Fruit fly (Drosophila melanogaster) whole organism, pupa: ENCODE data around the gene Tep4.

ENCODE experiments used
- CG10348 ChIP-seq: fragments of 200-800 bp; sonication (Bioruptor generic); IDR thresholded peaks from 2 replicates; pipeline ENCODE4 v1.3.6; 2022; ENCODE audit warnings: missing biosample characterization, missing genetic modification characterization
- CG12605 ChIP-seq: fragments of 200-800 bp; sonication (Bioruptor generic); IDR thresholded peaks from 2 replicates; pipeline ENCODE4 v1.3.6; 2022; ENCODE audit warnings: missing biosample characterization, missing genetic modification characterization
- CG13204 ChIP-seq: fragments of 200-800 bp; sonication (Bioruptor generic); optimal IDR thresholded peaks from 2 replicates; lab custom pipeline; 2018; ENCODE audit warnings: missing biosample characterization, mild to moderate bottlenecking, missing genetic modification characterization, moderate library complexity
- CG14655 ChIP-seq: fragments of 200-800 bp; sonication (Bioruptor generic); optimal IDR thresholded peaks from 3 replicates; lab custom pipeline; 2017; ENCODE audit warnings: mild to moderate bottlenecking, missing biosample characterization, missing genetic modification reagents, missing genetic modification characterization
- CG15710 ChIP-seq: fragments of 200-800 bp; sonication (Bioruptor generic); optimal IDR thresholded peaks from 2 replicates; lab custom pipeline; 2018; ENCODE audit warnings: missing biosample characterization, mild to moderate bottlenecking, missing genetic modification characterization, moderate library complexity
- CG17806 ChIP-seq: fragments of 200-800 bp; sonication (Bioruptor generic); optimal IDR thresholded peaks from 2 replicates; lab custom pipeline; 2018; ENCODE audit warnings: missing biosample characterization, mild to moderate bottlenecking, missing genetic modification characterization, moderate library complexity
- CG32121 ChIP-seq: fragments of 200-800 bp; sonication (Bioruptor generic); IDR thresholded peaks from 2 replicates; pipeline ENCODE4 v1.3.6; 2022; ENCODE audit warnings: missing biosample characterization, missing genetic modification characterization
- CG34367 ChIP-seq: fragments of 200-800 bp; sonication (Bioruptor generic); optimal IDR thresholded peaks from 2 replicates; lab custom pipeline; 2018; ENCODE audit warnings: missing biosample characterization, mild to moderate bottlenecking, missing genetic modification characterization
- CG4496 ChIP-seq: fragments of 200-800 bp; sonication (Bioruptor generic); IDR thresholded peaks from 3 replicates; pipeline ENCODE4 v1.3.6; 2022; ENCODE audit warnings: missing biosample characterization, missing genetic modification characterization
- CG8159 ChIP-seq: fragments of 200-800 bp; sonication (Bioruptor generic); optimal IDR thresholded peaks from 3 replicates; lab custom pipeline; 2018; ENCODE audit warnings: missing biosample characterization, mild to moderate bottlenecking, missing genetic modification characterization, moderate library complexity
- CG8301 ChIP-seq: fragments of 200-800 bp; sonication (Bioruptor generic); optimal IDR thresholded peaks from 2 replicates; lab custom pipeline; 2018; ENCODE audit warnings: missing biosample characterization, mild to moderate bottlenecking, missing genetic modification characterization
- CG9948 ChIP-seq: fragments of 200-800 bp; sonication (Bioruptor generic); optimal IDR thresholded peaks from 2 replicates; lab custom pipeline; 2018; ENCODE audit warnings: missing biosample characterization, mild to moderate bottlenecking, missing genetic modification characterization, moderate library complexity
- D1 ChIP-seq: fragments of 200-800 bp; sonication (Bioruptor generic); optimal IDR thresholded peaks from 2 replicates; lab custom pipeline; 2018; ENCODE audit warnings: missing biosample characterization, mild to moderate bottlenecking, missing genetic modification characterization, moderate library complexity
- EcR ChIP-seq: fragments of 200-800 bp; sonication (Bioruptor generic); optimal IDR thresholded peaks from 3 replicates; lab custom pipeline; 2019; ENCODE audit warnings: missing biosample characterization, missing genetic modification characterization, mild to moderate bottlenecking, moderate library complexity, missing genetic modification reagents
- Ets98B ChIP-seq: fragments of 200-800 bp; sonication (Bioruptor generic); IDR thresholded peaks from 2 replicates; pipeline ENCODE4 v1.3.6; 2022; ENCODE audit warnings: missing biosample characterization, missing genetic modification characterization
- Pif1A ChIP-seq: fragments of 200-800 bp; sonication (Bioruptor generic); optimal IDR thresholded peaks from 3 replicates; lab custom pipeline; 2016; ENCODE audit warnings: missing biosample characterization, missing genetic modification characterization
- Pif1B ChIP-seq: fragments of 200-800 bp; sonication (Bioruptor generic); optimal IDR thresholded peaks from 3 replicates; lab custom pipeline; 2016; ENCODE audit warnings: missing biosample characterization, missing genetic modification characterization
- Snoo ChIP-seq: fragments of 200-800 bp; sonication (Bioruptor generic); optimal IDR thresholded peaks from 3 replicates; lab custom pipeline; 2017; ENCODE audit warnings: missing biosample characterization, mild to moderate bottlenecking, missing genetic modification characterization, inconsistent platforms
- fd96Ca ChIP-seq: fragments of 200-800 bp; sonication (Bioruptor generic); IDR thresholded peaks from 3 replicates; pipeline ENCODE4 v1.3.6; 2022; ENCODE audit warnings: missing biosample characterization, missing genetic modification characterization
- gl ChIP-seq: fragments of 200-800 bp; sonication (Bioruptor generic); optimal IDR thresholded peaks from 2 replicates; lab custom pipeline; 2018; ENCODE audit warnings: missing biosample characterization, mild to moderate bottlenecking, missing genetic modification characterization
- rn ChIP-seq: fragments of 200-800 bp; sonication (Bioruptor generic); IDR thresholded peaks from 2 replicates; pipeline ENCODE4 v1.3.6; 2022; ENCODE audit warnings: missing biosample characterization, missing genetic modification characterization

Gene Tep4

dm6 chr2L:19567305-19567898, 19.1 kb downstream of the Tep4 start:
- TF ChIP-seq CG15710 (tag; lab: Kevin White, UChicago) (no peak), CG34367 (tag; lab: Kevin White, UChicago) (no peak), EcR (GFP tag; lab: Kevin White, UChicago) (no peak), fd96Ca (GFP tag; lab: Robert Waterston, UW) (no peak), Ets98B (no peak), CG12605 (GFP tag; lab: Robert Waterston, UW) (no peak), gl (tag; lab: Kevin White, UChicago) (no peak), Snoo (tag; lab: Kevin White, UChicago) (no peak), CG8159 (tag; lab: Kevin White, UChicago) (no peak), CG9948 (no peak), CG17806 (tag; lab: Kevin White, UChicago) (no peak), CG8301 (tag; lab: Kevin White, UChicago) (no peak), Pif1B (GFP tag; lab: Kevin White, UChicago) (no peak), D1 (no peak), CG14655 (GFP tag; lab: Kevin White, UChicago) (no peak), CG10348 (no peak), CG13204 (GFP tag; lab: Kevin White, UChicago) (no peak), CG32121 (GFP tag; lab: Robert Waterston, UW) (no peak)

dm6 chr2L:19570806-19571254, 22.5 kb downstream of the Tep4 start:
- TF ChIP-seq CG9948 (no peak), D1 (no peak), Ets98B (peak; percentile 25), fd96Ca (GFP tag; lab: Robert Waterston, UW) (0 out of 3 replicates have a peak, but pooled peaks have one; percentile 43), CG15710 (tag; lab: Kevin White, UChicago) (no peak), Pif1A (GFP tag; lab: Kevin White, UChicago) (peak; percentile 42), CG10348 (no peak), CG32121 (GFP tag; lab: Robert Waterston, UW) (peak; percentile 49), CG14655 (GFP tag; lab: Kevin White, UChicago) (peak; percentile 61), CG8301 (tag; lab: Kevin White, UChicago) (peak; percentile 37), rn (GFP tag; lab: Robert Waterston, UW) (no peak), CG4496 (GFP tag; lab: Robert Waterston, UW) (peak; percentile 81), Snoo (tag; lab: Kevin White, UChicago) (peak; percentile 1), CG12605 (GFP tag; lab: Robert Waterston, UW) (no peak), CG17806 (tag; lab: Kevin White, UChicago) (no peak), CG8159 (tag; lab: Kevin White, UChicago) (peak; percentile 25), CG34367 (tag; lab: Kevin White, UChicago) (no peak), EcR (GFP tag; lab: Kevin White, UChicago) (no peak), CG13204 (GFP tag; lab: Kevin White, UChicago) (no peak), Pif1B (GFP tag; lab: Kevin White, UChicago) (no peak), gl (tag; lab: Kevin White, UChicago) (no peak)

dm6 chr2L:19571574-19572495, 23.5 kb downstream of the Tep4 start:
- TF ChIP-seq Snoo (tag; lab: Kevin White, UChicago) (no peak), CG15710 (tag; lab: Kevin White, UChicago) (no peak), Pif1B (GFP tag; lab: Kevin White, UChicago) (peak; percentile 14), CG14655 (GFP tag; lab: Kevin White, UChicago) (peak; percentile 27), Pif1A (GFP tag; lab: Kevin White, UChicago) (no peak), CG32121 (GFP tag; lab: Robert Waterston, UW) (peak; percentile 49; the same call in 1 of the 2 replicates), CG9948 (no peak), CG13204 (GFP tag; lab: Kevin White, UChicago) (no peak), CG8159 (tag; lab: Kevin White, UChicago) (no peak), CG10348 (no peak), fd96Ca (GFP tag; lab: Robert Waterston, UW) (no peak; the same call in 2 of the 3 replicates), rn (GFP tag; lab: Robert Waterston, UW) (no peak), CG4496 (GFP tag; lab: Robert Waterston, UW) (no peak), EcR (GFP tag; lab: Kevin White, UChicago) (peak; percentile 98), CG12605 (GFP tag; lab: Robert Waterston, UW) (peak; percentile 55; the same call in 1 of the 2 replicates), CG8301 (tag; lab: Kevin White, UChicago) (no peak), Ets98B (peak; percentile 68), gl (tag; lab: Kevin White, UChicago) (no peak)
- TF ChIP-seq, all 21 proteins: peak for 6

dm6 chr2L:19572496-19573317, 24.4 kb downstream of the Tep4 start:
- TF ChIP-seq Pif1A (GFP tag; lab: Kevin White, UChicago), result peak; percentile 95
- peak; percentile 91 for TF ChIP-seq Snoo (tag; lab: Kevin White, UChicago)
- TF ChIP-seq CG8159 (tag; lab: Kevin White, UChicago), result peak; percentile 95
- peak; percentile 89 for TF ChIP-seq CG34367 (tag; lab: Kevin White, UChicago)
- peak; percentile 93 for TF ChIP-seq CG9948
- TF ChIP-seq gl (tag; lab: Kevin White, UChicago), result peak; percentile 83
- TF ChIP-seq CG15710 (tag; lab: Kevin White, UChicago), result peak; percentile 92
- TF ChIP-seq Pif1B (GFP tag; lab: Kevin White, UChicago), result peak; percentile 92
- peak; percentile 83 for TF ChIP-seq CG13204 (GFP tag; lab: Kevin White, UChicago)
- peak; percentile 28; the same call in 1 of the 2 replicates for TF ChIP-seq rn (GFP tag; lab: Robert Waterston, UW)
- TF ChIP-seq CG14655 (GFP tag; lab: Kevin White, UChicago), result peak; percentile 96
- peak; percentile 96 for TF ChIP-seq EcR (GFP tag; lab: Kevin White, UChicago)
- TF ChIP-seq CG17806 (tag; lab: Kevin White, UChicago), result peak; percentile 93
- peak; percentile 71 for TF ChIP-seq Ets98B
- TF ChIP-seq D1, result peak; percentile 89
- peak; percentile 96 for TF ChIP-seq CG8301 (tag; lab: Kevin White, UChicago)
- peak; percentile 50; the same call in 1 of the 2 replicates for TF ChIP-seq CG12605 (GFP tag; lab: Robert Waterston, UW)
- peak; percentile 59; the same call in 1 of the 3 replicates for TF ChIP-seq fd96Ca (GFP tag; lab: Robert Waterston, UW)
- no peak; the same call in none of the 2 replicates for TF ChIP-seq CG10348
- TF ChIP-seq CG4496 (GFP tag; lab: Robert Waterston, UW), result peak; percentile 60; the same call in 2 of the 3 replicates
- TF ChIP-seq CG32121 (GFP tag; lab: Robert Waterston, UW), result peak; percentile 78
